Worm (Caenorhabditis elegans) whole organism, mixed stage, embryonic: ENCODE data around the gene fbxb-37.
A peak's percentile ranks its signal among the peaks of the same experiment; 100 is the strongest.

Experiments used
- ces-1 ChIP-seq: fragments of 150-350 bp; optimal IDR thresholded peaks from 2 replicates; lab custom pipeline; 2014; ENCODE audit warnings: missing biosample characterization, missing genetic modification reagents, missing genetic modification characterization
- cnd-1 ChIP-seq: fragments of 200-800 bp; sonication (Bioruptor generic); optimal IDR thresholded peaks from 2 replicates; lab custom pipeline; 2018; ENCODE audit warnings: mild to moderate bottlenecking, missing genetic modification characterization, missing compliant biosample characterization
- elt-1 ChIP-seq: sonication (generic microtip); optimal IDR thresholded peaks from 2 replicates; lab custom pipeline; 2017; ENCODE audit warnings: missing genetic modification characterization, mild to moderate bottlenecking, missing compliant biosample characterization, antibody characterized with exemption, moderate library complexity, borderline replicate concordance; ENCODE audit not compliant: insufficient read depth
- elt-3 ChIP-seq: fragments of 150-350 bp; optimal IDR thresholded peaks from 2 replicates; lab custom pipeline; 2014; ENCODE audit warnings: missing biosample characterization, missing genetic modification characterization
- lin-13 ChIP-seq: fragments of 150-350 bp; optimal IDR thresholded peaks from 2 replicates; lab custom pipeline; 2014; ENCODE audit warnings: missing biosample characterization, missing genetic modification characterization
- mab-5 ChIP-seq: fragments of 150-350 bp; optimal IDR thresholded peaks from 2 replicates; lab custom pipeline; 2014; ENCODE audit warnings: missing biosample characterization, missing genetic modification characterization
- nhr-237 ChIP-seq: fragments of 150-350 bp; optimal IDR thresholded peaks from 2 replicates; lab custom pipeline; 2014; ENCODE audit warnings: missing biosample characterization, missing genetic modification characterization
- pha-4 ChIP-seq: fragments of 150-350 bp; optimal IDR thresholded peaks from 2 replicates; lab custom pipeline; 2018; ENCODE audit warnings: missing biosample characterization, missing genetic modification reagents, missing genetic modification characterization
- unc-39 ChIP-seq: fragments of 150-350 bp; optimal IDR thresholded peaks from 2 replicates; lab custom pipeline; 2014; ENCODE audit warnings: missing biosample characterization, missing genetic modification characterization
- ztf-11 ChIP-seq: fragments of 150-350 bp; optimal IDR thresholded peaks from 2 replicates; lab custom pipeline; 2014; ENCODE audit warnings: missing biosample characterization, missing genetic modification characterization

DNA sequence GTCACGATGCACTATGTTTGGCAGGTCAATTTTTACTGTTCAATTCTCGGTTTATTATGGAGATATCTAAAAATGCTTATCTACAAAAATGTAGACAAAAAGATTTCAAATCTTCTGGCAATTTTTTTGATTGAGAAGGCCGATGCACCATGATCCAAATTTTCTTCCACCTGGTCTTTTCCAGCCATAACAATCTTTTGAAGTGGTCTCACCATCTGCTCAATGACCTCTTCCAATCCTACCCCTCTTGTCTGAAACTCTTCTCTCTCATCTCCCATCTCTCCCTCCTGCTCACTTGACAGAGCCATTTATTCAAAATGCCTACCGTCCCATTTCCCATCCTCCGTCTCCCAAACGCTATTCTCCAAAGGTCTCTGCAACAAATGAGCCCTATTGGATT is 42.3 kb downstream of the fbxb-37 start, which contains the start of gene fbxb-35:
- TF ChIP-seq ztf-11 (tag; lab: Kevin White, UChicago) (no peak), cnd-1 (tag; lab: Kevin White, UChicago) (peak; percentile 51), pha-4 (tag; lab: Kevin White, UChicago) (no peak), mab-5 (tag; lab: Kevin White, UChicago) (no peak), elt-1 (no peak), unc-39 (tag; lab: Kevin White, UChicago) (no peak), elt-3 (tag; lab: Kevin White, UChicago) (no peak), lin-13 (tag; lab: Kevin White, UChicago) (no peak), ces-1 (GFP tag; lab: Kevin White, UChicago) (no peak), nhr-237 (tag; lab: Kevin White, UChicago) (no peak)
